Worm (Caenorhabditis elegans): ENCODE data around the gene gcc-2.

Gene gcc-2

ce11 chrIII:9757414-9757813 lies 4.5 kb downstream of the gcc-2 start, which contains the start of gene vps-53:
Gene vps-53, minus strand, starts transcription at chrIII:9757514.
- TF ChIP-seq nhr-11 (tag; optimal IDR thresholded peaks at IDR 0.05) (no peak), ceh-45 (GFP tag; IDR thresholded peaks at IDR 0.05) (no peak), ceh-9 (tag; optimal IDR thresholded peaks at IDR 0.05) (no peak), unc-3 (GFP tag; conservative IDR thresholded peaks at IDR 0.05) (no peak), unc-3 (tag; optimal IDR thresholded peaks at IDR 0.05) (no peak), K09A11.1 (tag; optimal IDR thresholded peaks at IDR 0.05; ENCODE audit: insufficient read depth) (no peak), ztf-16 (tag; optimal IDR thresholded peaks at IDR 0.05) (no peak), ceh-48 (tag; optimal IDR thresholded peaks at IDR 0.05) (no peak), dmd-4 (tag; optimal IDR thresholded peaks at IDR 0.05; ENCODE audit: borderline replicate concordance) (no peak), unc-86 (tag; optimal IDR thresholded peaks at IDR 0.05) (no peak), ceh-14 (tag; optimal IDR thresholded peaks at IDR 0.05) (no peak), sox-2 (GFP tag; IDR thresholded peaks at IDR 0.05) (no peak), ahr-1 (tag; optimal IDR thresholded peaks at IDR 0.05) (no peak), lin-11 (tag; optimal IDR thresholded peaks at IDR 0.05) (no peak)

ce11 chrIII:9752852-9753251 lies 9.1 kb downstream of the gcc-2 start, which contains the start of gene ech-6:
Gene ech-6, minus strand, starts transcription at chrIII:9752883.
- TF ChIP-seq ceh-30 (tag; optimal IDR thresholded peaks at IDR 0.05) = no peak
- no peak for TF ChIP-seq mec-3 (tag; optimal IDR thresholded peaks at IDR 0.05; ENCODE audit: borderline replicate concordance)
- no peak for TF ChIP-seq F13H6.1 (tag; optimal IDR thresholded peaks at IDR 0.05)
- TF ChIP-seq pqm-1 (tag; optimal IDR thresholded peaks at IDR 0.05) = no peak
- no peak for TF ChIP-seq unc-86 (tag; optimal IDR thresholded peaks at IDR 0.05)
- no peak for TF ChIP-seq madf-2 (tag; optimal IDR thresholded peaks at IDR 0.05)
- TF ChIP-seq fax-1 (tag; optimal IDR thresholded peaks at IDR 0.05) = no peak
- no peak for TF ChIP-seq ceh-31 (tag; optimal IDR thresholded peaks at IDR 0.05)
- TF ChIP-seq odd-2 (tag; optimal IDR thresholded peaks at IDR 0.05) = no peak
- no peak for TF ChIP-seq syd-9 (tag; optimal IDR thresholded peaks at IDR 0.05)

- no peak for TF ChIP-seq ceh-45 (GFP tag; IDR thresholded peaks at IDR 0.05)
- no peak for TF ChIP-seq pag-3 (tag; optimal IDR thresholded peaks at IDR 0.05; ENCODE audit: borderline replicate concordance)
- no peak for TF ChIP-seq T23F11.4 (GFP tag; optimal IDR thresholded peaks at IDR 0.05)
- TF ChIP-seq dmd-4 (tag; optimal IDR thresholded peaks at IDR 0.05; ENCODE audit: borderline replicate concordance) = no peak
- no peak for TF ChIP-seq tbx-7 (tag; optimal IDR thresholded peaks at IDR 0.05)
- TF ChIP-seq ama-1 (optimal IDR thresholded peaks at IDR 0.05) = no peak
- no peak for TF ChIP-seq Y22D7AL.16 (tag; optimal IDR thresholded peaks at IDR 0.05)
- no peak for TF ChIP-seq ceh-24 (tag; optimal IDR thresholded peaks at IDR 0.05)
- TF ChIP-seq ets-4 (tag; optimal IDR thresholded peaks at IDR 0.05) = no peak
- no peak for TF ChIP-seq unc-55 (GFP tag; optimal IDR thresholded peaks at IDR 0.05)
- TF ChIP-seq F13H6.1 (tag; optimal IDR thresholded peaks at IDR 0.05) = no peak
- TF ChIP-seq rnt-1 (tag; optimal IDR thresholded peaks at IDR 0.05) = no peak
- no peak for TF ChIP-seq ttx-3 (tag; optimal IDR thresholded peaks at IDR 0.05)
- TF ChIP-seq ceh-2 (tag; optimal IDR thresholded peaks at IDR 0.05) = no peak
- no peak for TF ChIP-seq che-1 (tag; optimal IDR thresholded peaks at IDR 0.05)
- TF ChIP-seq lim-6 (tag; optimal IDR thresholded peaks at IDR 0.05) = no peak
- no peak for TF ChIP-seq K09A11.1 (tag; optimal IDR thresholded peaks at IDR 0.05; ENCODE audit: insufficient read depth)
- no peak for TF ChIP-seq pros-1 (tag; optimal IDR thresholded peaks at IDR 0.05)
- no peak for TF ChIP-seq pax-1 (tag; optimal IDR thresholded peaks at IDR 0.05)
- TF ChIP-seq ceh-31 (tag; optimal IDR thresholded peaks at IDR 0.05) = no peak
These were observed 10.9 kb downstream of the gcc-2 start, which contains the start of gene T05G5.5 for ce11 chrIII:9751074-9751473. Gene T05G5.5, minus strand, starts transcription at chrIII:9751432.

- no peak for TF ChIP-seq ahr-1 (tag; optimal IDR thresholded peaks at IDR 0.05)
- TF ChIP-seq F13H6.1 (tag; optimal IDR thresholded peaks at IDR 0.05) = no peak
- no peak for TF ChIP-seq ceh-14 (tag; optimal IDR thresholded peaks at IDR 0.05)
- TF ChIP-seq ceh-9 (tag; optimal IDR thresholded peaks at IDR 0.05) = no peak
- TF ChIP-seq pqm-1 (tag; optimal IDR thresholded peaks at IDR 0.05) = no peak
- TF ChIP-seq pag-3 (tag; optimal IDR thresholded peaks at IDR 0.05; ENCODE audit: borderline replicate concordance) = no peak
- no peak for TF ChIP-seq odd-2 (tag; optimal IDR thresholded peaks at IDR 0.05)
- no peak for TF ChIP-seq sox-2 (GFP tag; IDR thresholded peaks at IDR 0.05)
- no peak for TF ChIP-seq ceh-18 (tag; optimal IDR thresholded peaks at IDR 0.05)
- no peak for TF ChIP-seq unc-3 (GFP tag; conservative IDR thresholded peaks at IDR 0.05)
- TF ChIP-seq unc-3 (tag; optimal IDR thresholded peaks at IDR 0.05) = no peak
- TF ChIP-seq lin-11 (tag; optimal IDR thresholded peaks at IDR 0.05) = no peak
- TF ChIP-seq pha-2 (tag; optimal IDR thresholded peaks at IDR 0.05) = no peak
- no peak for TF ChIP-seq rnt-1 (tag; optimal IDR thresholded peaks at IDR 0.05)
- TF ChIP-seq pha-4 (tag; optimal IDR thresholded peaks at IDR 0.05) = no peak
- TF ChIP-seq C38D4.7 (GFP tag; optimal IDR thresholded peaks at IDR 0.05) = no peak
- no peak for TF ChIP-seq ceh-6 (GFP tag; optimal IDR thresholded peaks at IDR 0.05)
These were observed 13.2 kb downstream of the gcc-2 start, which contains the start of gene T05G5.4 for ce11 chrIII:9748694-9749093. Gene T05G5.4, plus strand, starts transcription at chrIII:9748934.
